Worm (Caenorhabditis elegans): ENCODE results near the gene pqn-62.

The pqn-62 gene

ce11 chrX:5244041-5244440, 48.1 kb downstream of the pqn-62 start, which contains the start of gene Y34B4A.7 (continued):
- TF ChIP-seq peb-1 (tag; optimal IDR thresholded peaks at IDR 0.05) = no peak
- peak; percentile 67 for TF ChIP-seq sma-3 (GFP tag; optimal IDR thresholded peaks at IDR 0.05)
- TF ChIP-seq aly-2 (tag; optimal IDR thresholded peaks at IDR 0.05) = no peak
- no peak for TF ChIP-seq nhr-237 (tag; optimal IDR thresholded peaks at IDR 0.05)
- TF ChIP-seq ZK546.5 (tag; optimal IDR thresholded peaks at IDR 0.05) = no peak
- TF ChIP-seq blmp-1 (tag; optimal IDR thresholded peaks at IDR 0.05; ENCODE audit: insufficient read depth) = peak; percentile 61
- no peak for TF ChIP-seq nhr-10 (tag; optimal IDR thresholded peaks at IDR 0.05)
- TF ChIP-seq Y55F3AM.14 (GFP tag; optimal IDR thresholded peaks at IDR 0.05) = peak; percentile 29
- peak; percentile 17 for TF ChIP-seq nhr-6 (tag; optimal IDR thresholded peaks at IDR 0.05)
- no peak for TF ChIP-seq nhr-77 (tag; optimal IDR thresholded peaks at IDR 0.05)
- TF ChIP-seq crh-2 (tag; optimal IDR thresholded peaks at IDR 0.05) = peak; percentile 75
- peak; percentile 7 for TF ChIP-seq snpc-4 (tag; optimal IDR thresholded peaks at IDR 0.05)
- peak; percentile 1 for TF ChIP-seq egl-27 (tag; optimal IDR thresholded peaks at IDR 0.05)
- TF ChIP-seq unc-62 (GFP tag; optimal IDR thresholded peaks at IDR 0.05) = no peak
- TF ChIP-seq ama-1 (optimal IDR thresholded peaks at IDR 0.05) = no peak
- TF ChIP-seq mab-5 (tag; optimal IDR thresholded peaks at IDR 0.05) = peak; percentile 73
- no peak for TF ChIP-seq elt-1 (tag; optimal IDR thresholded peaks at IDR 0.05)
- TF ChIP-seq lin-11 (tag; optimal IDR thresholded peaks at IDR 0.05) = peak; percentile 11
- TF ChIP-seq sma-9 (GFP tag; optimal IDR thresholded peaks at IDR 0.05) = peak; percentile 81
- TF ChIP-seq sma-9 (tag; optimal IDR thresholded peaks at IDR 0.05) = no peak
- TF ChIP-seq unc-39 (tag; optimal IDR thresholded peaks at IDR 0.05) = no peak
- TF ChIP-seq nhr-129 (tag; optimal IDR thresholded peaks at IDR 0.05) = peak; percentile 40
- TF ChIP-seq skn-1 (tag; optimal IDR thresholded peaks at IDR 0.05) = no peak
- no peak for TF ChIP-seq dmd-4 (tag; optimal IDR thresholded peaks at IDR 0.05)
- no peak for TF ChIP-seq lin-39 (tag; optimal IDR thresholded peaks at IDR 0.05)

ce11 chrX:5248754-5249153, 52.8 kb downstream of the pqn-62 start:
- TF ChIP-seq ztf-11 (tag; optimal IDR thresholded peaks at IDR 0.05) (no peak), Y55F3AM.14 (GFP tag; optimal IDR thresholded peaks at IDR 0.05) (no peak), nhr-12 (tag; optimal IDR thresholded peaks at IDR 0.05) (no peak), R02D3.7 (tag; optimal IDR thresholded peaks at IDR 0.05) (no peak), blmp-1 (tag; optimal IDR thresholded peaks at IDR 0.05; ENCODE audit: insufficient read depth) (no peak), ztf-1 (GFP tag; conservative IDR thresholded peaks at IDR 0.05) (no peak), skn-1 (tag; optimal IDR thresholded peaks at IDR 0.05) (no peak), sma-3 (GFP tag; optimal IDR thresholded peaks at IDR 0.05) (no peak), F13H6.1 (tag; optimal IDR thresholded peaks at IDR 0.05) (no peak), zag-1 (tag; optimal IDR thresholded peaks at IDR 0.05) (no peak), fos-1 (tag; optimal IDR thresholded peaks at IDR 0.05) (no peak), nhr-23 (tag; optimal IDR thresholded peaks at IDR 0.05) (no peak), lin-39 (tag; optimal IDR thresholded peaks at IDR 0.05) (no peak), lin-11 (tag; optimal IDR thresholded peaks at IDR 0.05) (no peak)

ce11 chrX:5249603-5250002, 53.7 kb downstream of the pqn-62 start, which contains the start of gene Y34B4A.10:
TSS of gene Y34B4A.10 (plus strand) at chrX:5249903.
- TF ChIP-seq sma-9 (GFP tag; optimal IDR thresholded peaks at IDR 0.05) = no peak
- no peak for TF ChIP-seq sma-9 (tag; optimal IDR thresholded peaks at IDR 0.05)
- no peak for TF ChIP-seq ztf-11 (tag; optimal IDR thresholded peaks at IDR 0.05)
- no peak for TF ChIP-seq nhr-129 (tag; optimal IDR thresholded peaks at IDR 0.05)
- TF ChIP-seq sma-3 (GFP tag; optimal IDR thresholded peaks at IDR 0.05) = no peak
- no peak for TF ChIP-seq Y55F3AM.14 (GFP tag; optimal IDR thresholded peaks at IDR 0.05)
- TF ChIP-seq crh-2 (tag; optimal IDR thresholded peaks at IDR 0.05) = no peak
- TF ChIP-seq gmeb-1 (tag; optimal IDR thresholded peaks at IDR 0.05) = no peak
- no peak for TF ChIP-seq ZK546.5 (tag; optimal IDR thresholded peaks at IDR 0.05)
- no peak for TF ChIP-seq lin-39 (tag; optimal IDR thresholded peaks at IDR 0.05)
- TF ChIP-seq nhr-11 (tag; optimal IDR thresholded peaks at IDR 0.05) = no peak
- no peak for TF ChIP-seq lin-13 (GFP tag; optimal IDR thresholded peaks at IDR 0.05)
- no peak for TF ChIP-seq nhr-6 (tag; optimal IDR thresholded peaks at IDR 0.05)
- no peak for TF ChIP-seq mbf-1 (tag; optimal IDR thresholded peaks at IDR 0.05)
- TF ChIP-seq elt-3 (tag; optimal IDR thresholded peaks at IDR 0.05) = no peak
- TF ChIP-seq nhr-77 (tag; optimal IDR thresholded peaks at IDR 0.05) = no peak
- no peak for TF ChIP-seq snpc-4 (tag; optimal IDR thresholded peaks at IDR 0.05)
- no peak for TF ChIP-seq nhr-23 (tag; optimal IDR thresholded peaks at IDR 0.05)
- no peak for TF ChIP-seq nhr-12 (tag; optimal IDR thresholded peaks at IDR 0.05)
- no peak for TF ChIP-seq aly-2 (tag; optimal IDR thresholded peaks at IDR 0.05)

- TF ChIP-seq egl-27 (tag; optimal IDR thresholded peaks at IDR 0.05) (no peak), blmp-1 (tag; optimal IDR thresholded peaks at IDR 0.05; ENCODE audit: insufficient read depth) (no peak), nhr-21 (tag; optimal IDR thresholded peaks at IDR 0.05) (no peak), unc-62 (GFP tag; optimal IDR thresholded peaks at IDR 0.05) (no peak), Y55F3AM.14 (GFP tag; optimal IDR thresholded peaks at IDR 0.05) (no peak), fos-1 (tag; optimal IDR thresholded peaks at IDR 0.05) (peak; percentile 67), ceh-82 (tag; optimal IDR thresholded peaks at IDR 0.05) (no peak), ceh-16 (tag; optimal IDR thresholded peaks at IDR 0.05) (no peak), skn-1 (tag; optimal IDR thresholded peaks at IDR 0.05) (peak; percentile 28), mab-5 (tag; optimal IDR thresholded peaks at IDR 0.05) (no peak), R02D3.7 (tag; optimal IDR thresholded peaks at IDR 0.05) (no peak), crh-2 (tag; optimal IDR thresholded peaks at IDR 0.05) (peak; percentile 56), nhr-77 (tag; optimal IDR thresholded peaks at IDR 0.05) (no peak), aly-2 (tag; optimal IDR thresholded peaks at IDR 0.05) (no peak), peb-1 (tag; optimal IDR thresholded peaks at IDR 0.05) (no peak)
These were observed 56.9 kb downstream of the pqn-62 start, which contains the start of gene nspg-14 for ce11 chrX:5252798-5253197. TSS of gene nspg-14 (plus strand) at chrX:5253047.
